Fruit fly (Drosophila melanogaster) whole organism, pupa: ENCODE results near the gene CG2162.

Experiments
- CG10348 ChIP-seq: fragments of 200-800 bp; sonication (Bioruptor generic); IDR thresholded peaks from 2 replicates; pipeline ENCODE4 v1.3.6; 2022; ENCODE audit warnings: missing biosample characterization, missing genetic modification characterization
- CG12605 ChIP-seq: fragments of 200-800 bp; sonication (Bioruptor generic); IDR thresholded peaks from 2 replicates; pipeline ENCODE4 v1.3.6; 2022; ENCODE audit warnings: missing biosample characterization, missing genetic modification characterization
- CG13204 ChIP-seq: fragments of 200-800 bp; sonication (Bioruptor generic); optimal IDR thresholded peaks from 2 replicates; lab custom pipeline; 2018; ENCODE audit warnings: missing biosample characterization, mild to moderate bottlenecking, missing genetic modification characterization, moderate library complexity
- CG14655 ChIP-seq: fragments of 200-800 bp; sonication (Bioruptor generic); optimal IDR thresholded peaks from 3 replicates; lab custom pipeline; 2017; ENCODE audit warnings: mild to moderate bottlenecking, missing biosample characterization, missing genetic modification reagents, missing genetic modification characterization
- CG15710 ChIP-seq: fragments of 200-800 bp; sonication (Bioruptor generic); optimal IDR thresholded peaks from 2 replicates; lab custom pipeline; 2018; ENCODE audit warnings: missing biosample characterization, mild to moderate bottlenecking, missing genetic modification characterization, moderate library complexity
- CG17806 ChIP-seq: fragments of 200-800 bp; sonication (Bioruptor generic); optimal IDR thresholded peaks from 2 replicates; lab custom pipeline; 2018; ENCODE audit warnings: missing biosample characterization, mild to moderate bottlenecking, missing genetic modification characterization, moderate library complexity
- CG32121 ChIP-seq: fragments of 200-800 bp; sonication (Bioruptor generic); IDR thresholded peaks from 2 replicates; pipeline ENCODE4 v1.3.6; 2022; ENCODE audit warnings: missing biosample characterization, missing genetic modification characterization
- CG34367 ChIP-seq: fragments of 200-800 bp; sonication (Bioruptor generic); optimal IDR thresholded peaks from 2 replicates; lab custom pipeline; 2018; ENCODE audit warnings: missing biosample characterization, mild to moderate bottlenecking, missing genetic modification characterization
- CG4496 ChIP-seq: fragments of 200-800 bp; sonication (Bioruptor generic); IDR thresholded peaks from 3 replicates; pipeline ENCODE4 v1.3.6; 2022; ENCODE audit warnings: missing biosample characterization, missing genetic modification characterization
- CG8159 ChIP-seq: fragments of 200-800 bp; sonication (Bioruptor generic); optimal IDR thresholded peaks from 3 replicates; lab custom pipeline; 2018; ENCODE audit warnings: missing biosample characterization, mild to moderate bottlenecking, missing genetic modification characterization, moderate library complexity
- CG8301 ChIP-seq: fragments of 200-800 bp; sonication (Bioruptor generic); optimal IDR thresholded peaks from 2 replicates; lab custom pipeline; 2018; ENCODE audit warnings: missing biosample characterization, mild to moderate bottlenecking, missing genetic modification characterization
- CG9948 ChIP-seq: fragments of 200-800 bp; sonication (Bioruptor generic); optimal IDR thresholded peaks from 2 replicates; lab custom pipeline; 2018; ENCODE audit warnings: missing biosample characterization, mild to moderate bottlenecking, missing genetic modification characterization, moderate library complexity
- D1 ChIP-seq: fragments of 200-800 bp; sonication (Bioruptor generic); optimal IDR thresholded peaks from 2 replicates; lab custom pipeline; 2018; ENCODE audit warnings: missing biosample characterization, mild to moderate bottlenecking, missing genetic modification characterization, moderate library complexity
- EcR ChIP-seq: fragments of 200-800 bp; sonication (Bioruptor generic); optimal IDR thresholded peaks from 3 replicates; lab custom pipeline; 2019; ENCODE audit warnings: missing biosample characterization, missing genetic modification characterization, mild to moderate bottlenecking, moderate library complexity, missing genetic modification reagents
- Ets98B ChIP-seq: fragments of 200-800 bp; sonication (Bioruptor generic); IDR thresholded peaks from 2 replicates; pipeline ENCODE4 v1.3.6; 2022; ENCODE audit warnings: missing biosample characterization, missing genetic modification characterization
- Pif1A ChIP-seq: fragments of 200-800 bp; sonication (Bioruptor generic); optimal IDR thresholded peaks from 3 replicates; lab custom pipeline; 2016; ENCODE audit warnings: missing biosample characterization, missing genetic modification characterization
- Pif1B ChIP-seq: fragments of 200-800 bp; sonication (Bioruptor generic); optimal IDR thresholded peaks from 3 replicates; lab custom pipeline; 2016; ENCODE audit warnings: missing biosample characterization, missing genetic modification characterization
- Snoo ChIP-seq: fragments of 200-800 bp; sonication (Bioruptor generic); optimal IDR thresholded peaks from 3 replicates; lab custom pipeline; 2017; ENCODE audit warnings: missing biosample characterization, mild to moderate bottlenecking, missing genetic modification characterization, inconsistent platforms
- fd96Ca ChIP-seq: fragments of 200-800 bp; sonication (Bioruptor generic); IDR thresholded peaks from 3 replicates; pipeline ENCODE4 v1.3.6; 2022; ENCODE audit warnings: missing biosample characterization, missing genetic modification characterization
- gl ChIP-seq: fragments of 200-800 bp; sonication (Bioruptor generic); optimal IDR thresholded peaks from 2 replicates; lab custom pipeline; 2018; ENCODE audit warnings: missing biosample characterization, mild to moderate bottlenecking, missing genetic modification characterization
- rn ChIP-seq: fragments of 200-800 bp; sonication (Bioruptor generic); IDR thresholded peaks from 2 replicates; pipeline ENCODE4 v1.3.6; 2022; ENCODE audit warnings: missing biosample characterization, missing genetic modification characterization

Gene CG2162

DNA sequence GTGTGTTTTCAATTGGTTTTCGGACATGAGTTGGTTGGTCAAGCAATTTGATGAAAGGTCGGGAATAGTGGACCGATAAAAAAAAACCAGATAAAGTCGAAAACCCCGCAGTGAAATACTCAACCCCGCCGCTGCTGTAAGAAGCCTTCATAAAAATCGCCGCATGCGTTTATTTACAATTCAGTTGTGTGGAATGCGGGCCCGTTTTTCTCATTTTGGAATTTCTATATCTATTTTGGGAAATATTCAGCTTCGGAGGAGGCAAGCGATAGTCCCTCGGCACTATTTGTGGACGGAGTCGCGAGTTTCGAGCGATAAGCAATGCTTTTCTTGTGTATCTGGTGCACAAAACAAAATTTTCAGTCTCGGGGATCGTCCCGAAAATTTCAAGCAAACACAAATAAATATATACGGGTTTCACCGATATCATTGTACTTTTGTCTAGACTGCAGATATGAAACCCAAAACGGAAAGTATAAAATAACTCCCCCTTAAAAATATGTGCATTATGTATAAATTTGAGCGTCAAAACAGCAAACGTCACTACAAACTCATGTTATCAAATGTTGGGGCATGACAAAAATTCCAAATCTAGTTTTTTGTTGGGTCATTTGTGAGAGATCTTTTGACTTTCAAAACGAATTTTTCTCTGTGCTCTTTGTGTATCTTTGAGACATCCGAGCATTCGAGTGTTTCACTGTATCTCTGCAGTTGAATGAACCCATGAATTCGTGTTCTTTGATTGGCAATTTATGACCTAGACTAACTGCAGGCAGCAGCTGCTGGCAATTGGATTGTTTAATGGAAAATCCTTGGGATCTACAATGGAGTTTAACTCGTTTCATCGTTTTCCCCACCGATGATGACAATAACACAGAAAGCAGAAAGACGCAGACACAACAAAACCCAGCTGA lies 24.2 kb downstream of the CG2162 start:
- TF ChIP-seq CG8301 (tag; lab: Kevin White, UChicago): peak; percentile 44
- peak; percentile 16 for TF ChIP-seq CG8159 (tag; lab: Kevin White, UChicago)
- TF ChIP-seq CG9948 (tag; lab: Kevin White, UChicago): peak; percentile 10
- no peak for TF ChIP-seq CG34367

- TF ChIP-seq CG8301 (tag; lab: Kevin White, UChicago) (peak; percentile 99), EcR (GFP tag; lab: Kevin White, UChicago) (peak; percentile 87), Pif1A (GFP tag; lab: Kevin White, UChicago) (peak; percentile 100), Snoo (tag; lab: Kevin White, UChicago) (peak; percentile 100), CG34367 (peak; percentile 99), CG4496 (GFP tag; lab: Robert Waterston, UW) (peak; percentile 100), CG9948 (tag; lab: Kevin White, UChicago) (peak; percentile 98), CG17806 (peak; percentile 99), D1 (tag; lab: Kevin White, UChicago) (peak; percentile 83), gl (tag; lab: Kevin White, UChicago) (peak; percentile 97), Ets98B (GFP tag; lab: Robert Waterston, UW) (peak; percentile 100), CG13204 (peak; percentile 94), CG10348 (peak; percentile 100), CG8159 (tag; lab: Kevin White, UChicago) (peak; percentile 99), rn (GFP tag; lab: Robert Waterston, UW) (peak; percentile 100), fd96Ca (peak; percentile 100), CG12605 (GFP tag; lab: Robert Waterston, UW) (peak; percentile 99), Pif1B (peak; percentile 99), CG15710 (tag; lab: Kevin White, UChicago) (peak; percentile 99), CG32121 (GFP tag; lab: Robert Waterston, UW) (peak; percentile 100), CG14655 (peak; percentile 99)
These were observed 25.3 kb downstream of the CG2162 start for dm6 chr3L:3060054-3060979.

DNA sequence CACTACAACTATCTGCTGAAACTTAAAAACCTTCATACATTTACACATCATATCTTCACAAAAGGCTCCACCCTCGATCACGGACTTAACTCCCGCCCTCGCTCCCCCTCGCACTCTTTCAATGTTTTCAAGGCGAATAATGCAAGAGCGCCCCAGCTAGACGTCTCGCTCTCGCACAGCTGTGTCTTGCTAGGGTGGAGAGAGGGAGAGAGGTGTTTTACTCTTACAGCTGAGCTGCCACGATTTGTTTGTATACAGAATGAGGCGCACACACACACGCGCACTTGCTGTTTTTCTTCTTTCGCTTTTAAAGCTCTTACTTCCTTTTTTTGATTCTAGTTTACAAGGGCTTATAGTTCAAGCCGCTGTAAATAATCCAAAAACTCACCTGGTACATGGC lies 34.8 kb downstream of the CG2162 start:
- TF ChIP-seq Pif1A (GFP tag; lab: Kevin White, UChicago): no peak
- TF ChIP-seq EcR (GFP tag; lab: Kevin White, UChicago): peak; percentile 4
- TF ChIP-seq CG10348: no peak
- no peak for TF ChIP-seq CG12605 (GFP tag; lab: Robert Waterston, UW)
- no peak for TF ChIP-seq CG14655
- TF ChIP-seq CG8159 (tag; lab: Kevin White, UChicago): no peak

DNA sequence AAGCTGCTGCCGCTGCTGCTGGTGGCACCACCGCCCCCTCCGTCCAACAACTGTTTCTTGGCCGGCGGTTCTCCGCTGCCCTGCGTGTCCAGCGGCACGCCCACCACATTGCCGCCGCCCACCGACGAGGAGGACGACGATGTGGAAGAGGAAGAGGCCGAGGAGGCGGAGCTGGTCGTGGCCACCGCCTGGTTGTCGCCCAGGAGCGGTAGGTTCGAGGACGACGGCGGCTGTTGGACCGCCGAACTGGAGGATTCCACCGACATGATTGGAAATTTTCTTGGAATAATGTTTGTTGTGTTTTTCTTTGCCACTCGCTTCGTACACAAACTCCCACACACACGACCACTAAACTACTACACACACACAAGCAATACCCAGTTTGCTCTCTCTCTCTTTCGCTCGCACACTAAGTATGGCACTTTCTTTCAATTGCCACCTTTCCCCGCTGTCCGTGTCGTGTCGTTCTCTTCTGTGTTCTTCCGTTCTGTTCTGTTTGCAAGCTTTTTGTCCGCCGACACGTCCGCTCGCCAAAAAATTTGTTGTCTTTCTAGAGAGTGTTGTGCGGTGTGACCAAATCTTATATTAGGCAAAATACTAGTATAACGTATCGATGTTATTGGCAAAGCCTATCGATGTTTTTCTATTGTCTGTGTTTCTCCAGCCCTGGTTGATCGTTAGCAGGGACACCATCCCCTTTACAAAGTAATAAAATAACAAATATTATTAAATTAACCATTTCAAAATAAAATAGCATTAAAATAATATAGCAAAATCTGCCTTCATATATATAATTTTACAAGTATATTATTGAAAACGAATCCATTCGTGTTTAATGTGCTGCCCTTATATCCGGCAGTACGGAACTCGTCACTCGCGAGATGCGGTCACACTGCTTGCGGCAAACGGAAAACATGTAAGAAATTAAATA lies 35.5 kb downstream of the CG2162 start, which contains the start of the genes CG32486 and PAN3:
TSS of gene CG32486 (minus strand) at position 566 of the 931 bp plus-strand sequence.
TSS of gene PAN3 (plus strand) at position 860 of the 931 bp plus-strand sequence.
- TF ChIP-seq CG9948 (tag; lab: Kevin White, UChicago): no peak
- TF ChIP-seq Pif1B: no peak
- TF ChIP-seq Pif1A (GFP tag; lab: Kevin White, UChicago): no peak
- TF ChIP-seq CG10348: no peak
- 0 out of 3 replicates have a peak, but pooled peaks have one; percentile 48 for TF ChIP-seq CG4496 (GFP tag; lab: Robert Waterston, UW)
- TF ChIP-seq CG15710 (tag; lab: Kevin White, UChicago): peak; percentile 7
- peak; percentile 26 for TF ChIP-seq CG8159 (tag; lab: Kevin White, UChicago)
- peak; percentile 36; the same call in 1 of the 2 replicates for TF ChIP-seq Ets98B (GFP tag; lab: Robert Waterston, UW)
- TF ChIP-seq D1 (tag; lab: Kevin White, UChicago): no peak
- TF ChIP-seq CG13204: peak; percentile 42
- TF ChIP-seq rn (GFP tag; lab: Robert Waterston, UW): no peak
- peak; percentile 49 for TF ChIP-seq EcR (GFP tag; lab: Kevin White, UChicago)
- no peak for TF ChIP-seq CG32121 (GFP tag; lab: Robert Waterston, UW)
- TF ChIP-seq gl (tag; lab: Kevin White, UChicago): peak; percentile 10
- TF ChIP-seq CG34367: peak; percentile 16
- no peak for TF ChIP-seq CG14655
- TF ChIP-seq CG8301 (tag; lab: Kevin White, UChicago): peak; percentile 8
- peak; percentile 52; the same call in 1 of the 3 replicates for TF ChIP-seq fd96Ca
- peak; percentile 28 for TF ChIP-seq CG12605 (GFP tag; lab: Robert Waterston, UW)
- no peak for TF ChIP-seq Snoo (tag; lab: Kevin White, UChicago)
- no peak for TF ChIP-seq CG17806
